Fruit fly (Drosophila melanogaster) whole organism, embryonic: ENCODE results near the gene SkpE.

Source experiments
- Antp ChIP-seq: fragments of 200-800 bp; sonication (Bioruptor generic); optimal IDR thresholded peaks from 3 replicates; lab custom pipeline; 2016; ENCODE audit warnings: missing biosample characterization, missing genetic modification characterization
- Asciz ChIP-seq: fragments of 200-800 bp; sonication (Bioruptor generic); optimal IDR thresholded peaks from 2 replicates; lab custom pipeline; 2017; ENCODE audit warnings: missing biosample characterization, mild to moderate bottlenecking, missing genetic modification characterization, missing genetic modification reagents
- Bdp1 ChIP-seq: fragments of 200-800 bp; sonication (Bioruptor generic); optimal IDR thresholded peaks from 3 replicates; lab custom pipeline; 2016; ENCODE audit warnings: missing biosample characterization, missing genetic modification characterization
- Blimp-1 ChIP-seq: fragments of 200-800 bp; sonication (Bioruptor generic); optimal IDR thresholded peaks from 3 replicates; lab custom pipeline; 2018; ENCODE audit warnings: missing biosample characterization, missing genetic modification characterization, mild to moderate bottlenecking, moderate library complexity, missing genetic modification reagents
- CG10209 ChIP-seq: fragments of 200-800 bp; sonication (Bioruptor generic); optimal IDR thresholded peaks from 3 replicates; lab custom pipeline; 2017; ENCODE audit warnings: missing biosample characterization, mild to moderate bottlenecking, missing genetic modification characterization, missing genetic modification reagents
- CG11723 ChIP-seq: fragments of 200-800 bp; sonication (Bioruptor generic); optimal IDR thresholded peaks from 2 replicates; lab custom pipeline; 2017; ENCODE audit warnings: missing biosample characterization, mild to moderate bottlenecking, missing genetic modification characterization
- CG17802 ChIP-seq: fragments of 200-800 bp; sonication (Bioruptor generic); optimal IDR thresholded peaks from 2 replicates; lab custom pipeline; 2018; ENCODE audit warnings: missing biosample characterization, mild to moderate bottlenecking, missing genetic modification characterization, moderate library complexity
- CG31224 ChIP-seq: fragments of 200-800 bp; sonication (Bioruptor generic); IDR thresholded peaks from 2 replicates; pipeline ENCODE4 v1.3.6; 2022; ENCODE audit warnings: missing biosample characterization, missing genetic modification characterization
- CG34224 ChIP-seq: fragments of 200-800 bp; sonication (Bioruptor generic); IDR thresholded peaks from 3 replicates; pipeline ENCODE4 v1.3.6; 2022; ENCODE audit warnings: missing biosample characterization, missing genetic modification characterization; ENCODE audit not compliant: partially characterized antibody
- CG4360 ChIP-seq: fragments of 200-800 bp; sonication (Bioruptor generic); IDR thresholded peaks from 2 replicates; pipeline ENCODE4 v1.3.6; 2022; ENCODE audit warnings: missing biosample characterization, missing genetic modification characterization
- CG6854 ChIP-seq: fragments of 200-800 bp; sonication (Bioruptor generic); optimal IDR thresholded peaks from 3 replicates; lab custom pipeline; 2017; ENCODE audit warnings: missing biosample characterization, mild to moderate bottlenecking, missing genetic modification characterization
- CG7963 ChIP-seq: fragments of 200-800 bp; sonication (Bioruptor generic); IDR thresholded peaks from 3 replicates; pipeline ENCODE4 v1.3.6; 2022; ENCODE audit warnings: missing biosample characterization, missing genetic modification characterization; ENCODE audit not compliant: partially characterized antibody
- CG7987 ChIP-seq: fragments of 200-800 bp; sonication (Bioruptor generic); optimal IDR thresholded peaks from 2 replicates; lab custom pipeline; 2018; ENCODE audit warnings: missing biosample characterization, mild to moderate bottlenecking, missing genetic modification characterization, moderate library complexity
- CG8478 ChIP-seq: fragments of >200 bp; optimal IDR thresholded peaks from 2 replicates; lab custom pipeline; 2018
- CG9609 ChIP-seq: fragments of 200-800 bp; sonication (Bioruptor generic); optimal IDR thresholded peaks from 3 replicates; lab custom pipeline; 2016; ENCODE audit warnings: missing biosample characterization, missing genetic modification characterization
- D ChIP-seq, 2 experiments: fragments of 200-800 bp in 1 of 2; fragments of >200 bp in 1 of 2; sonication (Bioruptor generic) in 1 of 2; optimal IDR thresholded peaks; 2 replicates in 1 of 2; 3 replicates in 1 of 2; lab custom pipeline; 2017; ENCODE audit warnings: mild to moderate bottlenecking in 1 of 2, missing biosample characterization in 1 of 2, missing genetic modification characterization in 1 of 2, missing genetic modification reagents in 1 of 2
- Ets65A ChIP-seq: fragments of 200-800 bp; sonication (Bioruptor generic); peaks from one replicate; lab custom pipeline; 2016; ENCODE audit warnings: missing biosample characterization, missing genetic modification characterization
- Ets97D ChIP-seq: fragments of 200-800 bp; sonication (Bioruptor generic); optimal IDR thresholded peaks from 3 replicates; lab custom pipeline; 2016; ENCODE audit warnings: missing biosample characterization, missing genetic modification characterization
- Hr39 ChIP-seq: fragments of >200 bp; optimal IDR thresholded peaks from 2 replicates; lab custom pipeline; 2017
- Med ChIP-seq: fragments of 200-800 bp; sonication (Bioruptor generic); peaks from one replicate; lab custom pipeline; 2016; ENCODE audit warnings: missing biosample characterization, missing genetic modification characterization, mild to moderate bottlenecking, inconsistent platforms, moderate library complexity
- Mes4 ChIP-seq: fragments of 200-800 bp; sonication (Bioruptor generic); optimal IDR thresholded peaks from 2 replicates; lab custom pipeline; 2016; ENCODE audit warnings: missing biosample characterization, missing genetic modification characterization
- Rfx ChIP-seq: fragments of 200-800 bp; sonication (Bioruptor generic); IDR thresholded peaks from 2 replicates; pipeline ENCODE4 v1.3.6; 2022; ENCODE audit warnings: missing biosample characterization, missing genetic modification characterization
- Rx ChIP-seq: fragments of 200-800 bp; sonication (Bioruptor generic); IDR thresholded peaks from 2 replicates; pipeline ENCODE4 v1.3.6; 2022; ENCODE audit warnings: missing biosample characterization, missing genetic modification characterization
- Trl ChIP-seq, 3 experiments: fragments of >200 bp in 2 of 3; fragments of 200-800 bp in 1 of 3; sonication (Bioruptor generic) in 1 of 3; optimal IDR thresholded peaks; 2 replicates in 1 of 3; 3 replicates in 2 of 3; lab custom pipeline; 2016 to 2017; ENCODE audit warnings: missing biosample characterization in 1 of 3, missing genetic modification characterization in 1 of 3
- abd-A ChIP-seq: fragments of 200-800 bp; sonication (Bioruptor generic); optimal IDR thresholded peaks from 3 replicates; lab custom pipeline; 2019; ENCODE audit warnings: missing biosample characterization, mild to moderate bottlenecking, missing genetic modification characterization, moderate library complexity
- br ChIP-seq: fragments of >200 bp; optimal IDR thresholded peaks from 2 replicates; lab custom pipeline; 2017
- cg ChIP-seq: fragments of 200-800 bp; sonication (Bioruptor generic); optimal IDR thresholded peaks from 3 replicates; lab custom pipeline; 2019; ENCODE audit warnings: missing biosample characterization, mild to moderate bottlenecking, missing genetic modification characterization, moderate library complexity
- crol ChIP-seq: fragments of 200-800 bp; sonication (Bioruptor generic); IDR thresholded peaks from 2 replicates; pipeline ENCODE4 v1.3.6; 2022; ENCODE audit warnings: missing biosample characterization, missing genetic modification characterization
- dmrt11E ChIP-seq: fragments of 200-800 bp; sonication (Bioruptor generic); optimal IDR thresholded peaks from 3 replicates; lab custom pipeline; 2018; ENCODE audit warnings: missing biosample characterization, mild to moderate bottlenecking, missing genetic modification characterization, moderate library complexity
- gsb ChIP-seq: fragments of 200-800 bp; sonication (Bioruptor generic); IDR thresholded peaks from 2 replicates; pipeline ENCODE4 v1.3.6; 2022; ENCODE audit warnings: missing biosample characterization, missing genetic modification characterization
- ind ChIP-seq: fragments of 200-800 bp; sonication (Bioruptor generic); optimal IDR thresholded peaks from 3 replicates; lab custom pipeline; 2016; ENCODE audit warnings: missing biosample characterization, missing genetic modification characterization
- jigr1 ChIP-seq: fragments of 200-800 bp; sonication (Bioruptor generic); IDR thresholded peaks from 3 replicates; pipeline ENCODE4 v1.3.6; 2022; ENCODE audit warnings: missing biosample characterization, missing genetic modification characterization
- knrl ChIP-seq: fragments of 200-800 bp; sonication (Bioruptor generic); IDR thresholded peaks from 3 replicates; pipeline ENCODE4 v1.3.6; 2022; ENCODE audit warnings: missing biosample characterization, missing genetic modification characterization; ENCODE audit not compliant: partially characterized antibody
- nerfin-1 ChIP-seq: fragments of 200-800 bp; sonication (Bioruptor generic); optimal IDR thresholded peaks from 3 replicates; lab custom pipeline; 2019; ENCODE audit warnings: missing biosample characterization, mild to moderate bottlenecking, missing genetic modification characterization, moderate library complexity
- nom ChIP-seq: fragments of 200-800 bp; sonication (Bioruptor generic); optimal IDR thresholded peaks from 2 replicates; lab custom pipeline; 2017; ENCODE audit warnings: missing biosample characterization, missing genetic modification characterization, mild to moderate bottlenecking, moderate library complexity, missing genetic modification reagents
- tup ChIP-seq: fragments of 200-800 bp; sonication (Bioruptor generic); optimal IDR thresholded peaks from 2 replicates; lab custom pipeline; 2016; ENCODE audit warnings: missing biosample characterization, mild to moderate bottlenecking, missing genetic modification characterization, moderate library complexity

The SkpE gene

DNA sequence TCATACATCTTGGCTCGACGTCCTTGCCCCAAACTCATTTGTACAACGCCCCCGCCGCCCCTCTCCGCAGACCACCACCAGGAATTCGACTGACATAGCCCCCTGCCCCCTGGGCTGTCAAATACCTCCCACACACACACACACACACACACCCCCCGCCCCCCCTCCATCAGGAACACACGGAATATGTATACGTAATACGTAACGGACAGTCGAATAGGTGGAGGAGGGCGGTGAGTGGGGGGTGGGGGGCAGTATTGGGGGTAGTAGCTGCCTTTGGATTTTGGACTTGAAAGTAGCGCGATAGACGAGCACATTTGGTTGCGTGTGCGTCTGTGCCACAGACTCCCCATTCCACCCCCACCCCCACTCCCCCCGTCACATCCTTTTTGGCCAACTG, 31.3 kb downstream of the SkpE start (continued):
- TF ChIP-seq Rfx (peak; percentile 32; the same call in 1 of the 2 replicates), CG8478 (no peak), dmrt11E (tag; lab: Kevin White, UChicago) (no peak), CG7987 (no peak)

DNA sequence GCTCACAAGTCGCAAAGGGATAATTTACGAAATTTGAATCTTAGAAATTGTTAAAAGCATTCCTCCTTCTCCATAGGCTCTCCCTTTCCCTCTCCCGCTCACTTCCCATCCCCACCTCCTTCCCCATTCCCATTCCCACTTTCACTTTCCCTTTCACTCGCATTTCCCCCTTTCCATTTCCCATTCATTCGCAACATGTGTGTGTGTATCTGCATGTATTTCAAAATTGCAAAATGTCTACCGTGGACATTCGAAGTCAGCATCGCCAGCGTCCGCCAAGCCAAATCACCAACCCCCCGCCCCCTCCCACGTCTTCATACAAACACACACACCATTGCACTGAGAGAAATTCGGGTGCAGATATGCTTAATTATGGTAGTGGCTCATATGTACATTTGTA, 32.0 kb downstream of the SkpE start:
- TF ChIP-seq Ets97D (GFP tag; lab: Kevin White, UChicago) = no peak
- no peak for TF ChIP-seq CG6854 (GFP tag; lab: Kevin White, UChicago)
- no peak for TF ChIP-seq gsb (GFP tag; lab: Robert Waterston, UW)
- TF ChIP-seq CG10209 (GFP tag; lab: Kevin White, UChicago) = no peak
- no peak for TF ChIP-seq nom (GFP tag; lab: Kevin White, UChicago)
- peak; percentile 56 for TF ChIP-seq crol
- TF ChIP-seq tup = no peak
- no peak for TF ChIP-seq jigr1 (GFP tag; lab: Robert Waterston, UW)
- no peak for TF ChIP-seq Antp (GFP tag; lab: Kevin White, UChicago)
- peak; percentile 13 for TF ChIP-seq Blimp-1 (GFP tag; lab: Kevin White, UChicago)
- peak; percentile 38 for TF ChIP-seq Ets65A (GFP tag; lab: Kevin White, UChicago)
- TF ChIP-seq abd-A (tag; lab: Kevin White, UChicago) = peak; percentile 41
- no peak for TF ChIP-seq CG31224
- no peak for TF ChIP-seq Bdp1 (GFP tag; lab: Kevin White, UChicago)
- no peak for TF ChIP-seq Mes4 (GFP tag; lab: Kevin White, UChicago)
- TF ChIP-seq Asciz (GFP tag; lab: Kevin White, UChicago) = no peak
- TF ChIP-seq Hr39 (lab: Kevin White, UChicago) = no peak
- TF ChIP-seq CG9609 (GFP tag; lab: Kevin White, UChicago) = no peak
- TF ChIP-seq CG34224 = no peak
- TF ChIP-seq Med = peak; percentile 42
- TF ChIP-seq CG11723 (GFP tag; lab: Kevin White, UChicago) = no peak
- no peak for TF ChIP-seq CG17802 (tag; lab: Kevin White, UChicago)
- TF ChIP-seq ind (GFP tag; lab: Kevin White, UChicago) = no peak
- TF ChIP-seq br (lab: Kevin White, UChicago) = no peak

DNA sequence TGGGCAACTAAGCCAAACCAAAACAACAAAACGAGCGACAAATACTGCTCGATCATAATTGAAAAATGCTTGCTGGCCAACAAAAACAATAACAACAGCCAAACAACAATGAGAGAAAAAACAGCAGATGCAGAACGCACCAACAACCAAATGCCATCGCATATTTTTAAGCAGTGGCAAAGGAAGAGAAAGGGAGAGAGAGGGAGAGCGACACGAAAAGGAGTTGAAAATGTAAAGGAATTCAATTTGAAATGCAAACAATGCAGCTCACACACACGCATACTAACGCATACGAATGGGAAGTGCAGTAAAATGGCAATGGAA, 35.3 kb downstream of the SkpE start:
- TF ChIP-seq Rx (GFP tag; lab: Robert Waterston, UW) (no peak), cg (GFP tag; lab: Kevin White, UChicago) (peak; percentile 17), Med (peak; percentile 42), CG4360 (peak; percentile 67), knrl (GFP tag; lab: Robert Waterston, UW) (no peak), CG7963 (GFP tag; lab: Robert Waterston, UW) (0 out of 3 replicates have a peak, but pooled peaks have one; percentile 13), D (optimal IDR thresholded peaks at IDR 0.05; lab: Kevin White, UChicago) (peak; percentile 71), D (GFP tag; optimal IDR thresholded peaks at IDR 0.05; lab: Kevin White, UChicago) (no peak), Trl (optimal IDR thresholded peaks at IDR 0.05; lab: Kevin White, UChicago) (peak in 1 of 2 experiments; percentile 3), Trl (GFP tag; optimal IDR thresholded peaks at IDR 0.05; lab: Kevin White, UChicago) (no peak), nerfin-1 (peak; percentile 62)
- TF ChIP-seq, all 482 proteins: peak for 7
